Worm (Caenorhabditis elegans) whole organism, young adult: ENCODE results near the gene Y41D4A.1.

Experiments used
- B0336.3 ChIP-seq: fragments of 200-800 bp; sonication (Bioruptor generic); IDR thresholded peaks from 2 replicates; pipeline ENCODE4 v1.3.6; 2022; ENCODE audit warnings: missing genetic modification characterization, missing compliant biosample characterization
- C06A6.2 ChIP-seq: fragments of 200-800 bp; sonication (Bioruptor generic); conservative IDR thresholded peaks from 2 replicates; pipeline ENCODE4 v1.3.6; 2022; ENCODE audit warnings: missing genetic modification characterization, missing compliant biosample characterization
- D2030.7 ChIP-seq: fragments of 200-800 bp; sonication (Bioruptor generic); IDR thresholded peaks from 2 replicates; pipeline ENCODE4 v1.3.6; 2022; ENCODE audit warnings: missing genetic modification reagents, missing genetic modification characterization, missing compliant biosample characterization
- F23B12.7 ChIP-seq: sonication (generic microtip); optimal IDR thresholded peaks from 2 replicates; lab custom pipeline; 2017; ENCODE audit warnings: missing genetic modification characterization, mild to moderate bottlenecking, missing compliant biosample characterization, antibody characterized with exemption, moderate library complexity; ENCODE audit not compliant: insufficient read depth
- F39B2.1 ChIP-seq: fragments of 200-800 bp; sonication (Bioruptor generic); IDR thresholded peaks from 2 replicates; pipeline ENCODE4 v1.3.6; 2022; ENCODE audit warnings: missing genetic modification reagents, missing genetic modification characterization, missing compliant biosample characterization
- F55B11.4 ChIP-seq: sonication (generic microtip); optimal IDR thresholded peaks from 2 replicates; lab custom pipeline; 2016; ENCODE audit warnings: missing compliant biosample characterization, missing genetic modification characterization, borderline replicate concordance; ENCODE audit not compliant: insufficient read depth
- F57C9.4 ChIP-seq: sonication (generic microtip); optimal IDR thresholded peaks from 2 replicates; lab custom pipeline; 2017; ENCODE audit warnings: mild to moderate bottlenecking, missing genetic modification characterization, missing compliant biosample characterization
- T26A5.8 ChIP-seq: sonication (generic microtip); optimal IDR thresholded peaks from 2 replicates; lab custom pipeline; 2016; ENCODE audit warnings: missing genetic modification characterization, missing compliant biosample characterization
- Y53F4B.3 ChIP-seq: fragments of 200-800 bp; sonication (Bioruptor generic); IDR thresholded peaks from 2 replicates; pipeline ENCODE4 v1.3.6; 2022; ENCODE audit warnings: missing genetic modification reagents, missing genetic modification characterization, missing compliant biosample characterization
- Y53G8AR.9 ChIP-seq: fragments of 200-800 bp; sonication (Bioruptor generic); conservative IDR thresholded peaks from 2 replicates; pipeline ENCODE4 v1.3.6; 2022; ENCODE audit warnings: missing genetic modification reagents, missing genetic modification characterization, missing compliant biosample characterization
- Y56A3A.18 ChIP-seq: fragments of 200-800 bp; sonication (Bioruptor generic); IDR thresholded peaks from 2 replicates; pipeline ENCODE4 v1.3.6; 2022; ENCODE audit warnings: missing genetic modification reagents, missing genetic modification characterization, missing compliant biosample characterization
- Y67H2A.10 ChIP-seq: fragments of 200-800 bp; sonication (Bioruptor generic); conservative IDR thresholded peaks from 2 replicates; pipeline ENCODE4 v1.3.6; 2022; ENCODE audit warnings: missing genetic modification reagents, missing genetic modification characterization, missing compliant biosample characterization
- Y79H2A.3 ChIP-seq: fragments of 200-800 bp; sonication (Bioruptor generic); conservative IDR thresholded peaks from 2 replicates; pipeline ENCODE4 v1.3.6; 2022; ENCODE audit warnings: missing genetic modification reagents, missing genetic modification characterization, missing compliant biosample characterization
- ama-1 ChIP-seq, 3 experiments: fragments of 150-350 bp in 1 of 3; sonication (generic microtip) in 2 of 3; optimal IDR thresholded peaks; 2 replicates each; lab custom pipeline; 2014 to 2018; ENCODE audit warnings: missing biosample characterization in 2 of 3, missing genetic modification characterization in 2 of 3, missing genetic modification reagents in 2 of 3
- aptf-3 ChIP-seq: fragments of 200-800 bp; sonication (Bioruptor generic); IDR thresholded peaks from 2 replicates; pipeline ENCODE4 v1.3.6; 2022; ENCODE audit warnings: missing genetic modification characterization, missing compliant biosample characterization
- attf-3 ChIP-seq: fragments of 200-800 bp; sonication (Bioruptor generic); conservative IDR thresholded peaks from 2 replicates; pipeline ENCODE4 v1.3.6; 2022; ENCODE audit warnings: missing genetic modification reagents, missing genetic modification characterization, missing compliant biosample characterization
- attf-5 ChIP-seq: fragments of 200-800 bp; sonication (Bioruptor generic); optimal IDR thresholded peaks from 2 replicates; lab custom pipeline; 2018; ENCODE audit warnings: mild to moderate bottlenecking, missing genetic modification characterization, missing compliant biosample characterization
- attf-6 ChIP-seq: fragments of 200-800 bp; sonication (Bioruptor generic); IDR thresholded peaks from 2 replicates; pipeline ENCODE4 v1.3.6; 2022; ENCODE audit warnings: missing genetic modification reagents, missing genetic modification characterization, missing compliant biosample characterization
- bed-2 ChIP-seq: fragments of 200-800 bp; sonication (Bioruptor generic); IDR thresholded peaks from 2 replicates; pipeline ENCODE4 v1.3.6; 2022; ENCODE audit warnings: missing genetic modification reagents, missing genetic modification characterization, missing compliant biosample characterization
- cebp-1 ChIP-seq, 2 experiments: fragments of 200-800 bp in 1 of 2; sonication (Bioruptor generic) in 1 of 2; sonication (generic microtip) in 1 of 2; IDR thresholded peaks in 1 of 2; optimal IDR thresholded peaks in 1 of 2; 2 replicates each; pipeline versions ENCODE4 v1.3.6 to Lab custom; 2017 to 2022; ENCODE audit warnings: missing compliant biosample characterization in 2 of 2, missing genetic modification characterization in 2 of 2, mild to moderate bottlenecking in 1 of 2, missing genetic modification reagents in 1 of 2, moderate library complexity in 1 of 2
- ceh-91 ChIP-seq: fragments of 200-800 bp; sonication (Bioruptor generic); IDR thresholded peaks from 2 replicates; pipeline ENCODE4 v1.3.6; 2022; ENCODE audit warnings: missing genetic modification reagents, missing genetic modification characterization, missing compliant biosample characterization
- die-1 ChIP-seq: sonication (generic microtip); optimal IDR thresholded peaks from 2 replicates; lab custom pipeline; 2016; ENCODE audit warnings: missing genotype, mild to moderate bottlenecking, missing genetic modification characterization, missing compliant biosample characterization
- dpl-1 ChIP-seq: fragments of 150-350 bp; optimal IDR thresholded peaks from 2 replicates; lab custom pipeline; 2014; ENCODE audit warnings: missing biosample characterization, missing genetic modification reagents, missing genetic modification characterization
- egl-18 ChIP-seq: fragments of 200-800 bp; sonication (Bioruptor generic); IDR thresholded peaks from 2 replicates; pipeline ENCODE4 v1.3.6; 2022; ENCODE audit warnings: missing genetic modification reagents, missing genetic modification characterization, missing compliant biosample characterization
- egl-44 ChIP-seq: fragments of 200-800 bp; sonication (Bioruptor generic); IDR thresholded peaks from 2 replicates; pipeline ENCODE4 v1.3.6; 2022; ENCODE audit warnings: missing genetic modification reagents, missing genetic modification characterization, missing compliant biosample characterization
- hmg-1.2 ChIP-seq: fragments of 200-800 bp; sonication (Bioruptor generic); IDR thresholded peaks from 2 replicates; pipeline ENCODE4 v1.3.6; 2022; ENCODE audit warnings: missing genetic modification reagents, missing genetic modification characterization, missing compliant biosample characterization
- hsf-1 ChIP-seq: fragments of 200-800 bp; sonication (Bioruptor generic); IDR thresholded peaks from 2 replicates; pipeline ENCODE4 v1.3.6; 2022; ENCODE audit warnings: missing genetic modification reagents, missing genetic modification characterization, missing compliant biosample characterization
- lin-26 ChIP-seq: fragments of 200-800 bp; sonication (Bioruptor generic); IDR thresholded peaks from 2 replicates; pipeline ENCODE4 v1.3.6; 2022; ENCODE audit warnings: missing genetic modification reagents, missing genetic modification characterization, missing compliant biosample characterization
- lin-54 ChIP-seq: fragments of 200-800 bp; sonication (Bioruptor generic); optimal IDR thresholded peaks from 2 replicates; lab custom pipeline; 2018; ENCODE audit warnings: mild to moderate bottlenecking, missing genetic modification characterization, missing compliant biosample characterization
- lsl-1 ChIP-seq: fragments of 200-800 bp; sonication (Bioruptor generic); optimal IDR thresholded peaks from 2 replicates; lab custom pipeline; 2018; ENCODE audit warnings: mild to moderate bottlenecking, missing genetic modification characterization, moderate library complexity, missing compliant biosample characterization
- madf-8 ChIP-seq: fragments of 200-800 bp; sonication (Bioruptor generic); conservative IDR thresholded peaks from 2 replicates; pipeline ENCODE4 v1.3.6; 2022; ENCODE audit warnings: missing genetic modification reagents, missing genetic modification characterization, missing compliant biosample characterization
- nfya-1 ChIP-seq: sonication (generic microtip); optimal IDR thresholded peaks from 2 replicates; lab custom pipeline; 2017; ENCODE audit warnings: antibody characterized with exemption, missing compliant biosample characterization, missing genetic modification characterization, borderline replicate concordance; ENCODE audit not compliant: insufficient read depth
- pbrm-1 ChIP-seq: fragments of 200-800 bp; sonication (Bioruptor generic); IDR thresholded peaks from 2 replicates; pipeline ENCODE4 v1.3.6; 2022; ENCODE audit warnings: missing genetic modification reagents, missing genetic modification characterization, missing compliant biosample characterization
- rcor-1 ChIP-seq: fragments of 200-800 bp; sonication (Bioruptor generic); IDR thresholded peaks from 2 replicates; pipeline ENCODE4 v1.3.6; 2022; ENCODE audit warnings: missing genetic modification reagents, missing genetic modification characterization, missing compliant biosample characterization
- rec-8 ChIP-seq, 2 experiments: sonication (generic microtip); optimal IDR thresholded peaks; 2 replicates each; lab custom pipeline; 2016; ENCODE audit warnings: mild to moderate bottlenecking in 2 of 2, missing genetic modification characterization in 2 of 2, missing genetic modification reagents in 2 of 2, missing genotype in 2 of 2, missing biosample characterization in 1 of 2, missing compliant biosample characterization in 1 of 2, moderate library complexity in 1 of 2
- sea-2 ChIP-seq: fragments of 200-800 bp; sonication (Bioruptor generic); IDR thresholded peaks from 2 replicates; pipeline ENCODE4 v1.3.6; 2022; ENCODE audit warnings: missing genetic modification characterization, missing compliant biosample characterization
- snpc-1.3 ChIP-seq: sonication (generic microtip); optimal IDR thresholded peaks from 2 replicates; lab custom pipeline; 2017; ENCODE audit warnings: missing genetic modification characterization, mild to moderate bottlenecking, missing compliant biosample characterization, antibody characterized with exemption, moderate library complexity, missing genotype, missing genetic modification reagents; ENCODE audit not compliant: insufficient read depth
- snpc-4 ChIP-seq, 5 experiments: fragments of 150-350 bp in 1 of 5; sonication (generic microtip) in 4 of 5; optimal IDR thresholded peaks; 2 replicates each; lab custom pipeline; 2014 to 2018; ENCODE audit warnings: missing genetic modification characterization in 5 of 5, missing biosample characterization in 3 of 5, antibody characterized with exemption in 2 of 5, mild to moderate bottlenecking in 2 of 5, missing compliant biosample characterization in 2 of 5, missing genotype in 2 of 5, moderate library complexity in 2 of 5, missing genetic modification reagents in 1 of 5
- tlf-1 ChIP-seq: fragments of 200-800 bp; sonication (Bioruptor generic); optimal IDR thresholded peaks from 2 replicates; lab custom pipeline; 2018; ENCODE audit warnings: mild to moderate bottlenecking, missing genetic modification characterization, missing compliant biosample characterization
- ztf-18 ChIP-seq: sonication (generic microtip); optimal IDR thresholded peaks from 2 replicates; lab custom pipeline; 2016; ENCODE audit warnings: missing genotype, mild to moderate bottlenecking, missing genetic modification characterization, missing compliant biosample characterization
- ztf-6 ChIP-seq: fragments of 200-800 bp; sonication (Bioruptor generic); IDR thresholded peaks from 2 replicates; pipeline ENCODE4 v1.3.6; 2022; ENCODE audit warnings: missing genetic modification reagents, missing genetic modification characterization, missing compliant biosample characterization

Y41D4A.1 gene

ce11 chrIV:1803882-1804281, 31.9 kb downstream of the Y41D4A.1 start, which contains the start of gene Y38C1BA.1:
Y38C1BA.1 (minus strand) TSS chrIV:1803982.
- TF ChIP-seq die-1 (no peak), B0336.3 (GFP tag; lab: Robert Waterston, UW) (no peak), Y53G8AR.9 (GFP tag; lab: Robert Waterston, UW) (no peak), lsl-1 (GFP tag; lab: Kevin White, UChicago) (no peak), F39B2.1 (GFP tag; lab: Robert Waterston, UW) (no peak), egl-44 (GFP tag; lab: Robert Waterston, UW) (no peak), C06A6.2 (no peak), nfya-1 (no peak), sea-2 (GFP tag; lab: Robert Waterston, UW) (no peak), rcor-1 (GFP tag; lab: Robert Waterston, UW) (no peak), Y67H2A.10 (GFP tag; lab: Robert Waterston, UW) (no peak), attf-5 (GFP tag; lab: Kevin White, UChicago) (no peak), Y79H2A.3 (no peak), ztf-6 (no peak)
- TF ChIP-seq, all 124 proteins: peak for 0

- no peak for TF ChIP-seq pbrm-1 (GFP tag; lab: Robert Waterston, UW)
- TF ChIP-seq attf-3 (GFP tag; lab: Robert Waterston, UW) = peak; percentile 84
- peak; percentile 95 for TF ChIP-seq hmg-1.2 (GFP tag; lab: Robert Waterston, UW)
- no peak for TF ChIP-seq D2030.7 (GFP tag; lab: Robert Waterston, UW)
Measured at ce11 chrIV:1804613-1805012, 32.7 kb downstream of the Y41D4A.1 start.

ce11 chrIV:1813869-1814268, 41.9 kb downstream of the Y41D4A.1 start:
- TF ChIP-seq dpl-1 (GFP tag; lab: Kevin White, UChicago) (no peak), cebp-1 (GFP tag; IDR thresholded peaks at IDR 0.05; lab: Robert Waterston, UW) (no peak), cebp-1 (tag; optimal IDR thresholded peaks at IDR 0.05; lab: Kevin White, UChicago) (no peak), Y56A3A.18 (GFP tag; lab: Robert Waterston, UW) (no peak), F23B12.7 (tag; lab: Kevin White, UChicago) (no peak), lin-26 (no peak), tlf-1 (no peak), egl-18 (no peak), attf-6 (GFP tag; lab: Robert Waterston, UW) (no peak), snpc-1.3 (no peak), madf-8 (no peak), ama-1 (optimal IDR thresholded peaks at IDR 0.05; lab: Kevin White, UChicago) (no peak), ama-1 (GFP tag; optimal IDR thresholded peaks at IDR 0.05; lab: Kevin White, UChicago) (no peak), ztf-18 (tag; lab: Kevin White, UChicago) (no peak)
- TF ChIP-seq, all 124 proteins: peak for 0

- TF ChIP-seq ama-1 (optimal IDR thresholded peaks at IDR 0.05; lab: Kevin White, UChicago) (no peak), ama-1 (GFP tag; optimal IDR thresholded peaks at IDR 0.05; lab: Kevin White, UChicago) (no peak), F23B12.7 (tag; lab: Kevin White, UChicago) (no peak), snpc-4 (GFP tag; optimal IDR thresholded peaks at IDR 0.05; lab: Kevin White, UChicago) (no peak), snpc-4 (tag; optimal IDR thresholded peaks at IDR 0.05; lab: Kevin White, UChicago) (no peak), rec-8 (tag; optimal IDR thresholded peaks at IDR 0.05; lab: Kevin White, UChicago) (no peak), Y53G8AR.9 (GFP tag; lab: Robert Waterston, UW) (no peak), T26A5.8 (tag; lab: Kevin White, UChicago) (no peak), F55B11.4 (no peak), Y53F4B.3 (no peak), Y56A3A.18 (GFP tag; lab: Robert Waterston, UW) (no peak), bed-2 (GFP tag; lab: Robert Waterston, UW) (no peak), F57C9.4 (tag; lab: Kevin White, UChicago) (no peak), tlf-1 (no peak), aptf-3 (GFP tag; lab: Robert Waterston, UW) (no peak), hsf-1 (GFP tag; lab: Robert Waterston, UW) (no peak), lin-54 (GFP tag; lab: Kevin White, UChicago) (no peak), ceh-91 (GFP tag; lab: Robert Waterston, UW) (no peak)
Measured at ce11 chrIV:1814764-1815518, 43.0 kb downstream of the Y41D4A.1 start, which contains the start of gene snn-1. snn-1 (minus strand) TSS chrIV:1815118.
